Worm (Caenorhabditis elegans) whole organism, midembryonic: Measurements from ENCODE around the gene sqv-3.

ENCODE experiments used
- cog-1 ChIP-seq: sonication (generic microtip); optimal IDR thresholded peaks from 2 replicates; lab custom pipeline; 2016; ENCODE audit warnings: missing genetic modification characterization, missing compliant biosample characterization
- flt-1 ChIP-seq: fragments of 200-800 bp; sonication (Bioruptor generic); IDR thresholded peaks from 2 replicates; pipeline ENCODE4 v1.3.6; 2022; ENCODE audit warnings: missing genetic modification characterization, missing compliant biosample characterization
- klf-2 ChIP-seq: fragments of 200-800 bp; sonication (Bioruptor generic); conservative IDR thresholded peaks from 2 replicates; pipeline ENCODE4 v1.3.6; 2022; ENCODE audit warnings: missing genetic modification reagents, missing genetic modification characterization, missing compliant biosample characterization
- med-1 ChIP-seq: sonication (generic microtip); optimal IDR thresholded peaks from 2 replicates; lab custom pipeline; 2017; ENCODE audit warnings: missing genetic modification characterization, mild to moderate bottlenecking, missing compliant biosample characterization, antibody characterized with exemption, missing genetic modification reagents; ENCODE audit not compliant: insufficient read depth
- tab-1 ChIP-seq: fragments of 200-800 bp; sonication (Bioruptor generic); IDR thresholded peaks from 2 replicates; pipeline ENCODE4 v1.3.6; 2022; ENCODE audit warnings: missing genetic modification characterization, missing compliant biosample characterization
- ztf-29 ChIP-seq: fragments of 200-800 bp; sonication (Bioruptor generic); IDR thresholded peaks from 2 replicates; pipeline ENCODE4 v1.3.6; 2022; ENCODE audit warnings: missing genetic modification reagents, missing genetic modification characterization, missing compliant biosample characterization

DNA sequence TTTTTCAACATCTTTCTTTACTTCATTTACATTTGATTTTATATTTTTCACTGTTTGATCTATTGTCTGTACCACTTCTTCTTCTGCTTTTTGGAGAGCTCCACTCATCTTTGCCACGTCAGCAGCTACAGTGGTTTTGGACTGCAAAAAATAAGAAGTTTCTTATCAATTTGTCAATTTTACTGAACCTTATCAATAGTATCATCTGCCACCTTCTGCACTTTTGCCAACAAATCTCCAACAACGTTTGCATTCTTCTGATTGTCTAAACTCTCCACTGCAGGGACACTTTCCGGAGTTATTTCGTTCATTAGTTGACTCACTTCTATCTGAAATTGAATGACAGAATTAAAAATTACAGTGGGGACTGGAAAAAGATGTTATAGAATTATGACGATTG, 6.6 kb upstream of the sqv-3 start:
- TF ChIP-seq ztf-29 (no peak), klf-2 (GFP tag; lab: Robert Waterston, UW) (no peak), flt-1 (GFP tag; lab: Robert Waterston, UW) (no peak), cog-1 (tag; lab: Kevin White, UChicago) (no peak), tab-1 (GFP tag; lab: Robert Waterston, UW) (no peak), med-1 (GFP tag; lab: Kevin White, UChicago) (no peak)
